Worm (Caenorhabditis elegans): Measurements from ENCODE around the gene F17E9.15.
A peak's percentile ranks its signal among the peaks of the same experiment; 100 is the strongest.
"Not testable (repeated sequence)": the region's sequence is repeated elsewhere in the genome, so short reads cannot be mapped to it uniquely, and the experiment has no call there.

F17E9.15 gene

DNA sequence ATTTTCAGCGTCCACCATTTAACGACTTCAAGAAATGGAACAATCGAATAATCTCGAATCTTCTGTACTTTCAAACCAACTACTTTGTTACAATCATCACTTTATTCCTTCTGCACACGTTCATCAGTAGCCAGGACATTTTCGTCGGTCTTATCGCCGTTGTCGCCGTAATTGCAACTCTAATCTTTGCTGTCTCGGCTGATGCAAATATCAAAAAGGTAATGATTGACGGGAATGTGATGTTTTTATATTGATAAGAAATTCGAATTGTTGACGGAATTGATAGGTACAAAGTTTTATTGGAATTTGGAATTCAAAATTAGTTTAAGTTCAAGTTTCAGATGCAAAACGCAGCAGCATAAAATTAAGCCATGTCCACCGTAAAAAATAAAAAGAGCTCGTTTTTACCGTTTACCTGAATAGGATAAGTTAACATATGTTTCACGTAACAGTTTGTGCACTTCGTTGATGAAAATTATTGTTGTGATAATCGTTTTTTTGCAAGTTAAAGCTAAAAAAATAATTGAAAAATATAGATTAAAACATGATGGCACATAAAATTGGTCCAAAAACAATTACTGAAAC, 33.1 kb downstream of the F17E9.15 start (continued):
- TF ChIP-seq pag-3 (tag; optimal IDR thresholded peaks at IDR 0.05; ENCODE audit: borderline replicate concordance, insufficient read depth) (no peak), pax-3 (tag; optimal IDR thresholded peaks at IDR 0.05) (no peak), ztf-4 (tag; optimal IDR thresholded peaks at IDR 0.05) (no peak), aly-2 (tag; optimal IDR thresholded peaks at IDR 0.05) (no peak), nhr-71 (tag; optimal IDR thresholded peaks at IDR 0.05) (no peak), mep-1 (tag; optimal IDR thresholded peaks at IDR 0.05) (no peak), rnt-1 (tag; optimal IDR thresholded peaks at IDR 0.05) (no peak), lin-14 (GFP tag; optimal IDR thresholded peaks at IDR 0.05) (peak; percentile 12), sup-37 (GFP tag; optimal IDR thresholded peaks at IDR 0.05) (no peak), fkh-8 (tag; optimal IDR thresholded peaks at IDR 0.05) (no peak), lin-13 (GFP tag; optimal IDR thresholded peaks at IDR 0.05) (no peak), nhr-76 (tag; optimal IDR thresholded peaks at IDR 0.05) (no peak)

DNA sequence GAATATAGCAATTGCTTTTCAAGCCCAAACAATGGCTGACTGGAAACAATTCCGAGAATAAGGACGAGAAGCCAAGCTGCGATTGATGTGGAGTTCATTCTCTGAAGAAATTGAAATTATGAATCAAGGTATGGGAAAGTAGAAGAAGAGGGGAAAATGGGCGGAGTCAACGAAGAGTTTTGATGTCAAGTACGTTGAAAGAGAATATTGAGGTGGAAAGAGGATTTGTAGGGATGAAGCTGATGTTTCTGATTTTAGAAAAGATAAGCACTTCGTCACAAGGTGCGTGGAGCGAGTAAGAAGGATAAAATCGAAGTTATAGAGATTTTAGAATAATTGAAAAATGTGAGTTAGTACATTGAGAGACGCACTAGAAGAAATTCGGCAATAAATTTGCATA, 35.5 kb downstream of the F17E9.15 start, which contains the start of gene D2096.9:
TSS of gene D2096.9 (minus strand) at position 101 of the 400 bp plus-strand sequence.
- peak; percentile 45 for TF ChIP-seq dsc-1 (tag; optimal IDR thresholded peaks at IDR 0.05)
- no peak for TF ChIP-seq hlh-4 (tag; optimal IDR thresholded peaks at IDR 0.05)

DNA sequence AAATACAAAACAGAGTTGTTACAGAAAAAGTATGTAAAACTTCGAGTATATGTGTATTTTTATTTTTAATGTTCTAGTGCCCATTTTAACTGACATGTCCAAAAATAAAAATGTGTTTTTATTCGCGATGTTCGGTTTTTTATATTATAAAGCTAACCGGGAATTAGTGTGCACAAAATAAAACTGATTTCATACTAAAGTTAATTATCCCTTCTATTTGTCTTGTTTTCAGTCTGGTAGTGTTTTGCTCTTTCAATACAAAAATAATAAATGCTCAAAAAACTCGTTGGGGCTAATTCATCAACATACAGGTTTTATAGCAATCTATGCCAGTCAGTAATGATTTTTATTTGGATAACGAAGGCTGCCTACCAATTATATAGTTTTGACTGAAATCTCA, 37.5 kb downstream of the F17E9.15 start:
- TF ChIP-seq nhr-20 (tag; optimal IDR thresholded peaks at IDR 0.05): no peak
- TF ChIP-seq ceh-90 (tag; optimal IDR thresholded peaks at IDR 0.05): no peak
- no peak for TF ChIP-seq nhr-19 (GFP tag; conservative IDR thresholded peaks at IDR 0.05)
- no peak for TF ChIP-seq nhr-28 (tag; optimal IDR thresholded peaks at IDR 0.05)
- TF ChIP-seq sptf-1 (tag; optimal IDR thresholded peaks at IDR 0.05): no peak
- no peak for TF ChIP-seq nhr-47 (tag; optimal IDR thresholded peaks at IDR 0.05)
- no peak for TF ChIP-seq nhr-85 (tag)
- TF ChIP-seq fos-1 (tag; optimal IDR thresholded peaks at IDR 0.05): no peak
- no peak for TF ChIP-seq lin-39 (tag; optimal IDR thresholded peaks at IDR 0.05)
- TF ChIP-seq vab-15 (tag; optimal IDR thresholded peaks at IDR 0.05): no peak
- TF ChIP-seq unc-86 (tag; optimal IDR thresholded peaks at IDR 0.05): no peak
- TF ChIP-seq ceh-8 (GFP tag; optimal IDR thresholded peaks at IDR 0.05): no peak
- no peak for TF ChIP-seq jun-1 (tag; optimal IDR thresholded peaks at IDR 0.05)
- TF ChIP-seq xbp-1 (tag; optimal IDR thresholded peaks at IDR 0.05): no peak

DNA sequence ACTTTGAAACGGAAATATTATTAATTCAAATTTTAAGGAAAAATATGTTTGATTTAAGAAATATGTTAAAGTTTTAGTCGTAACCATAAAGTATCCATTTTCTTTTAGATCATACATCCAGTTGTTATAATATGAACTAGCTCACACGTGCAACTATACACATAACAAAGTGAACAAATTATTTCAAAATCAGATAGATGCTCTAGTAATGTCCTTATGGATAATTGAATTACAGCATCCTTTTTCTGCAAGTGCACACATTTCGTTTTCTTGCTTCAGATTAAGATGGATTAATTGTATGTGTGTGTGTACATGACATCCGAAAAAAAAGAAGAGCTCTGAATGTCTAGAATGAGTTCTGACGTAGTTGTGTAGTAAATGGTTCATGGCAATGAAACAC, 38.4 kb downstream of the F17E9.15 start:
- TF ChIP-seq lin-14 (GFP tag; optimal IDR thresholded peaks at IDR 0.05) (peak; percentile 39), aly-2 (tag; optimal IDR thresholded peaks at IDR 0.05) (no peak)

DNA sequence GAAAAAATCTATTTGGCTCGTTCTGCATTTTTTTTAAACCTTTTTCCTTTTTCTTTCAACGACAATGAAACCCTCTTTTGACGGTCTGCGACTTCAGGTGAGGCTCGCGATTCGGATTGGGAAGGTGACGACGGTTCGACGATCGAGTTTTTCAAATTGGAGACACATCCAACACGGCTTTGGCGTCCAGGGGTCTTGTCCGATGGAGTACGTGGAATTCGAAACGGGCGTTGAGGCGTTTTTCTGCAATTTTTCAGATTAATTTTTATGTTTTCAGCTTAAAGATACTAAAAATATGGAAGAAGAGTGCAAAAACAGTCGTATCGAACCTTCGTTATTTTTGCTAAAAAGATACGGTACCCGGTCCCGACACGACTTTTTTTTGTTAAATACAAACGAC, 41.9 kb downstream of the F17E9.15 start, which contains the start of gene D2096.10:
TSS of gene D2096.10 (minus strand) at position 101 of the 400 bp plus-strand sequence.
- not testable (repeated sequence) for TF ChIP-seq tbx-2 (tag; optimal IDR thresholded peaks at IDR 0.05); alr-1 (tag; optimal IDR thresholded peaks at IDR 0.05; ENCODE audit: borderline replicate concordance); hlh-17 (GFP tag; optimal IDR thresholded peaks at IDR 0.05; ENCODE audit: borderline replicate concordance)

DNA sequence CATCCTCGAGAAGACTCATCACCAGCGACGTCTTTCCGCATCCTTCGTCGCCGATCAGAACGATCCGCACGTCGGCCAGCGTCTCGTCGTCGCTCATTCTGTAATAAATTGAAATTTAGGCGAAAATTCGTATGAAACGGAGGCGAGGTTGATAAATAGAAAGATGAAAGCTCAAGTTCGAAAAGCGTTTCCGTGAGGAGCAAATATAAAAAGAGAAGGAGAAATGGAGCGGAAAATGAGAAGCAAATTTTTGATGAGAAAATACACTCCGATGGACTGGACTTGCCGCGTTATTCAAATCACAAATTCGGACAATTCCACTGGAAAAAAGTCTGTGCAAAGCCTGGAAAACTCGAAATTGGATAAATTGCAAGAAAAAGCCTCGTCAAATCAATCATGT, 46.9 kb downstream of the F17E9.15 start, which contains the start of gene D2096.11:
TSS of gene D2096.11 (minus strand) at position 101 of the 400 bp plus-strand sequence.
- TF ChIP-seq elt-2 (tag; optimal IDR thresholded peaks at IDR 0.05) (no peak), ceh-8 (GFP tag; optimal IDR thresholded peaks at IDR 0.05) (no peak), nhr-11 (tag; optimal IDR thresholded peaks at IDR 0.05) (no peak), efl-1 (optimal IDR thresholded peaks at IDR 0.05) (no peak), efl-1 (GFP tag; optimal IDR thresholded peaks at IDR 0.05 in 1 of 2) (no peak), skn-1 (tag; optimal IDR thresholded peaks at IDR 0.05) (no peak), ztf-4 (tag; optimal IDR thresholded peaks at IDR 0.05) (no peak), alr-1 (tag; optimal IDR thresholded peaks at IDR 0.05; ENCODE audit: borderline replicate concordance) (no peak), lin-13 (GFP tag; optimal IDR thresholded peaks at IDR 0.05) (no peak), mdl-1 (tag; optimal IDR thresholded peaks at IDR 0.05) (no peak), mab-9 (GFP tag; IDR thresholded peaks at IDR 0.05) (no peak), nhr-237 (tag; optimal IDR thresholded peaks at IDR 0.05) (no peak), C34B4.2 (tag; optimal IDR thresholded peaks at IDR 0.05) (no peak), lin-15B (tag; optimal IDR thresholded peaks at IDR 0.05) (no peak), hlh-17 (GFP tag; optimal IDR thresholded peaks at IDR 0.05; ENCODE audit: borderline replicate concordance) (no peak), hpl-2 (GFP tag; optimal IDR thresholded peaks at IDR 0.05) (no peak), ceh-88 (GFP tag; IDR thresholded peaks at IDR 0.05) (no peak), zag-1 (tag; optimal IDR thresholded peaks at IDR 0.05) (no peak)

Data from whole organism, L1 larva.